Fruit fly (Drosophila melanogaster) whole organism, adult: Measurements from ENCODE around the gene Pop5.

ENCODE experiments used
- CG12768 ChIP-seq: fragments of 200-800 bp; sonication (Bioruptor generic); optimal IDR thresholded peaks from 2 replicates; lab custom pipeline; 2017; ENCODE audit warnings: missing biosample characterization, missing genetic modification characterization, mild to moderate bottlenecking, moderate library complexity, missing genetic modification reagents
- CG1620 ChIP-seq: fragments of 200-800 bp; sonication (Bioruptor generic); optimal IDR thresholded peaks from 2 replicates; lab custom pipeline; 2016; ENCODE audit warnings: missing biosample characterization, missing genetic modification characterization
- CG7101 ChIP-seq: fragments of 200-800 bp; sonication (Bioruptor generic); optimal IDR thresholded peaks from 2 replicates; lab custom pipeline; 2018; ENCODE audit warnings: missing biosample characterization, mild to moderate bottlenecking, missing genetic modification characterization, moderate library complexity
- cic ChIP-seq: fragments of 200-800 bp; sonication (Bioruptor generic); optimal IDR thresholded peaks from 2 replicates; lab custom pipeline; 2017; ENCODE audit warnings: missing biosample characterization, mild to moderate bottlenecking, missing genetic modification characterization, moderate library complexity
- kay ChIP-seq: fragments of 200-800 bp; sonication (Bioruptor generic); peaks from one replicate; lab custom pipeline; 2016; ENCODE audit warnings: missing biosample characterization, missing genetic modification characterization, borderline replicate concordance
- toe ChIP-seq: fragments of 200-800 bp; sonication (Bioruptor generic); optimal IDR thresholded peaks from 2 replicates; lab custom pipeline; 2016; ENCODE audit warnings: missing biosample characterization, missing genetic modification characterization

DNA sequence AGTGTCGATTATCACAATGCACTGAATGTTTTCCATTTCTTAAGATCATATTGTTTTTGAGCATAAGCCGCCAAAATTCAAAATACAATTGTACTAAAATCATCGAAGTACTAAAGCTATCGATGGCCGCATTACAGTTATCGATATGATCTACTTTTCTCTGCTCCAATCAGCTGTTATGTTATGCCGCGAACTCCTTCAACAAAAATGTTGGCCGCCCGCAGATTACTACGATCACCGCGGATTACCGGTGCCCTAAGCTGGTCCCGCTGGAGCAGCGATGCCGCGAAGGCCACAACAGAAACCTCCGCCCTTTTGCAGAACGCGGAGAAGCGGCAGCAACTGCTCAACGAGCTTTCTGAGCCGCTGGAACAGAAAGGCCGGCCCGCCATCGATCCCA, 9.3 kb downstream of the Pop5 start, which contains the start of gene beg:
- TF ChIP-seq toe (GFP tag; lab: Kevin White, UChicago): no peak
- TF ChIP-seq cic (GFP tag; lab: Kevin White, UChicago): no peak
- TF ChIP-seq CG1620 (GFP tag; lab: Kevin White, UChicago): no peak
- no peak for TF ChIP-seq kay (GFP tag; lab: Kevin White, UChicago)
- no peak for TF ChIP-seq CG12768 (GFP tag; lab: Kevin White, UChicago)
- no peak for TF ChIP-seq CG7101 (tag; lab: Kevin White, UChicago)
